Fruit fly (Drosophila melanogaster): ENCODE results near the gene CG31909.

Gene CG31909

DNA sequence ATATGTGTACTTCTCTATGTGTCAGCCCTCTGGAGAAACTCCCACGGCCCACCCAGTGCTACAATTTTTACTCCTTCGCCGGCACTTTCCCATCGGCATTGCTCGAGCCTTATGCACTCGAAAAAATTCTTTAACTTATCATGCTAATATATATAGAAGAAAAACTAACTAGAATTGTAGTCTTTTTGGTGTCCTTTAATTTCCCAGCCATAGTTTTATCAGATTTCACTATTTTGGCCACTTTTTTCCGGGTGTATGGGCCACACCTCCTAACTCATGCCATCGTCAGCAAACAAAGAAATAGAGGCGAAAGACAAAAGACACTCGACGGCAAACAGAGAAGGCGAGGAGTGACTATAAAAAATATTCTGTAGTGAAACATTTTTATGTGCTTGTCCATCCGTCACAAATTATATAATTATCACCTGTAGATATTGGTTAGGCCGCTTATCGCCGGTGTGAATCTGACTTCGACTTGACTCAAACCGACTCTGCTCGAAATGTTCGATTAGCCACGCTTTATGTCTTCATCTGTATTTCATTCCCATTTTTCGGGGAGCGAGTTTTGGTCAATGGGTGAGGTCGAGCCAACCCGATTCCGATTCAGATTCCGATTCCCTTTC lies 41.5 kb downstream of the CG31909 start (continued):
- TF ChIP-seq pfk (GFP tag; optimal IDR thresholded peaks at IDR 0.05) = no peak
- peak; percentile 15 to 64 for TF ChIP-seq Pdp1 (GFP tag; optimal IDR thresholded peaks at IDR 0.05)
- no peak for TF ChIP-seq CHES-1-like (GFP tag; optimal IDR thresholded peaks at IDR 0.05)
- no peak for TF ChIP-seq Optix (GFP tag; IDR thresholded peaks at IDR 0.05)
- no peak for TF ChIP-seq cas (GFP tag; IDR thresholded peaks at IDR 0.05)
- TF ChIP-seq lola (GFP tag; optimal IDR thresholded peaks at IDR 0.05) = peak in 1 of 3 experiments; percentile 43
- 0 out of 2 replicates have a peak, but pooled peaks have one; percentile 42 for TF ChIP-seq ara (GFP tag; IDR thresholded peaks at IDR 0.05)
- TF ChIP-seq CG8388 (GFP tag; optimal IDR thresholded peaks at IDR 0.05) = no peak
- TF ChIP-seq C15 (GFP tag; IDR thresholded peaks at IDR 0.05) = no peak
- peak; percentile 33 for TF ChIP-seq CG12391 (tag; optimal IDR thresholded peaks at IDR 0.05)
- no peak for TF ChIP-seq exex (tag; optimal IDR thresholded peaks at IDR 0.05)
- TF ChIP-seq fd102C (GFP tag; optimal IDR thresholded peaks at IDR 0.05) = peak; percentile 12
- TF ChIP-seq Aef1 (GFP tag; IDR thresholded peaks at IDR 0.05) = no peak
- peak; percentile 46 for TF ChIP-seq CG7786 (GFP tag; optimal IDR thresholded peaks at IDR 0.05)
- TF ChIP-seq CG6683 (GFP tag; optimal IDR thresholded peaks at IDR 0.05) = no peak
- no peak for TF ChIP-seq eyg (GFP tag; optimal IDR thresholded peaks at IDR 0.05)
- peak; percentile 35 for TF ChIP-seq Blimp-1 (GFP tag; optimal IDR thresholded peaks at IDR 0.05)
- peak; percentile 4 for TF ChIP-seq CG15696 (tag; optimal IDR thresholded peaks at IDR 0.05)
- no peak for TF ChIP-seq sob (GFP tag; IDR thresholded peaks at IDR 0.05)
- TF ChIP-seq CG10267 (tag; optimal IDR thresholded peaks at IDR 0.05) = peak; percentile 16
- peak; percentile 8 for TF ChIP-seq CG7839 (tag; optimal IDR thresholded peaks at IDR 0.05)
- TF ChIP-seq repo (GFP tag; optimal IDR thresholded peaks at IDR 0.05) = no peak
- TF ChIP-seq nerfin-1 (tag; optimal IDR thresholded peaks at IDR 0.05) = no peak
- no peak for TF ChIP-seq bcd (GFP tag; optimal IDR thresholded peaks at IDR 0.05)
- peak; percentile 19 for TF ChIP-seq phol (tag; optimal IDR thresholded peaks at IDR 0.05)
- TF ChIP-seq CG1647 (GFP tag; optimal IDR thresholded peaks at IDR 0.05) = no peak
- TF ChIP-seq yki (optimal IDR thresholded peaks at IDR 0.05) = no peak
- TF ChIP-seq crol (GFP tag; IDR thresholded peaks at IDR 0.05) = no peak
- no peak for TF ChIP-seq CrebB (tag; optimal IDR thresholded peaks at IDR 0.05)
- no peak for TF ChIP-seq CG2120 (GFP tag; optimal IDR thresholded peaks at IDR 0.05)
- no peak for TF ChIP-seq pan (optimal IDR thresholded peaks at IDR 0.05)
- TF ChIP-seq pan (GFP tag; optimal IDR thresholded peaks at IDR 0.05 in 1 of 2, IDR thresholded peaks at IDR 0.05 in 1 of 2) = peak in 1 of 2 experiments; percentile 13
- TF ChIP-seq tll (GFP tag; optimal IDR thresholded peaks at IDR 0.05) = no peak
- no peak for TF ChIP-seq nau (GFP tag; optimal IDR thresholded peaks at IDR 0.05)
- TF ChIP-seq ac (GFP tag; optimal IDR thresholded peaks at IDR 0.05) = peak; percentile 34
- TF ChIP-seq zfh2 (GFP tag; optimal IDR thresholded peaks at IDR 0.05) = no peak
- TF ChIP-seq CG11398 (GFP tag; optimal IDR thresholded peaks at IDR 0.05) = no peak
- TF ChIP-seq az2 (GFP tag; optimal IDR thresholded peaks at IDR 0.05) = peak; percentile 26
- TF ChIP-seq chif (GFP tag; optimal IDR thresholded peaks at IDR 0.05) = peak in 1 of 2 experiments; percentile 6
- no peak for TF ChIP-seq CG7556 (GFP tag; optimal IDR thresholded peaks at IDR 0.05)
- no peak for TF ChIP-seq p53 (GFP tag; optimal IDR thresholded peaks at IDR 0.05)
- TF ChIP-seq CG7372 (GFP tag; IDR thresholded peaks at IDR 0.05) = no peak
- TF ChIP-seq CG4820 (GFP tag; optimal IDR thresholded peaks at IDR 0.05) = no peak
- no peak for TF ChIP-seq CG3726 (GFP tag; IDR thresholded peaks at IDR 0.05)
- TF ChIP-seq sima (GFP tag; optimal IDR thresholded peaks at IDR 0.05) = no peak
- no peak for TF ChIP-seq klu (GFP tag; IDR thresholded peaks at IDR 0.05)
- no peak for TF ChIP-seq dpn (GFP tag; optimal IDR thresholded peaks at IDR 0.05)
- peak; percentile 59 for TF ChIP-seq vvl (GFP tag; IDR thresholded peaks at IDR 0.05)
- TF ChIP-seq CG17385 (GFP tag; optimal IDR thresholded peaks at IDR 0.05) = no peak
- 0 out of 2 replicates have a peak, but pooled peaks have one; percentile 13 for TF ChIP-seq Drgx (GFP tag; IDR thresholded peaks at IDR 0.05)
